Worm (Caenorhabditis elegans): ENCODE measurements around the gene srd-66.

ce11 chrIII:1934141-1934540 is 48.3 kb downstream of the srd-66 start:
- no peak for TF ChIP-seq ztf-25 (GFP tag; IDR thresholded peaks at IDR 0.05)
- TF ChIP-seq bed-2 (GFP tag; IDR thresholded peaks at IDR 0.05) = no peak
- TF ChIP-seq F57A8.1 (GFP tag; optimal IDR thresholded peaks at IDR 0.05) = no peak
- TF ChIP-seq Y79H2A.3 (GFP tag; conservative IDR thresholded peaks at IDR 0.05) = no peak
- TF ChIP-seq pha-4 (tag; optimal IDR thresholded peaks at IDR 0.05) = no peak
- no peak for TF ChIP-seq hsf-1 (GFP tag; IDR thresholded peaks at IDR 0.05)
- no peak for TF ChIP-seq hlh-12 (tag; optimal IDR thresholded peaks at IDR 0.05)
- TF ChIP-seq ztf-28 (GFP tag; IDR thresholded peaks at IDR 0.05) = no peak
- no peak for TF ChIP-seq snpc-4 (GFP tag; optimal IDR thresholded peaks at IDR 0.05)
- no peak for TF ChIP-seq snpc-4 (tag; optimal IDR thresholded peaks at IDR 0.05)
- TF ChIP-seq dox-1 (GFP tag; IDR thresholded peaks at IDR 0.05) = no peak
- TF ChIP-seq hrde-1 (tag; optimal IDR thresholded peaks at IDR 0.05; ENCODE audit: borderline replicate concordance) = no peak
- no peak for TF ChIP-seq aptf-3 (GFP tag; IDR thresholded peaks at IDR 0.05)
- TF ChIP-seq lsy-27 (tag; optimal IDR thresholded peaks at IDR 0.05; ENCODE audit: borderline replicate concordance, insufficient read depth) = no peak
